Fruit fly (Drosophila melanogaster) whole organism, embryonic: Measurements from ENCODE around the gene CG33293.

Source experiments
- Antp ChIP-seq: fragments of 200-800 bp; sonication (Bioruptor generic); optimal IDR thresholded peaks from 3 replicates; lab custom pipeline; 2016; ENCODE audit warnings: missing biosample characterization, missing genetic modification characterization
- C15 ChIP-seq: fragments of 200-800 bp; sonication (Bioruptor generic); IDR thresholded peaks from 3 replicates; pipeline ENCODE4 v1.3.6; 2022; ENCODE audit warnings: missing biosample characterization, missing genetic modification characterization
- CG11504 ChIP-seq: fragments of 200-800 bp; sonication (Bioruptor generic); optimal IDR thresholded peaks from 3 replicates; lab custom pipeline; 2019; ENCODE audit warnings: missing biosample characterization, mild to moderate bottlenecking, missing genetic modification characterization, moderate library complexity
- CG12071 ChIP-seq: fragments of 200-800 bp; sonication (Bioruptor generic); optimal IDR thresholded peaks from 3 replicates; lab custom pipeline; 2018; ENCODE audit warnings: missing biosample characterization, mild to moderate bottlenecking, missing genetic modification characterization
- CG12155 ChIP-seq: fragments of 200-800 bp; sonication (Bioruptor generic); optimal IDR thresholded peaks from 3 replicates; lab custom pipeline; 2016; ENCODE audit warnings: missing biosample characterization, missing genetic modification characterization
- CG12299 ChIP-seq: fragments of 200-800 bp; sonication (Bioruptor generic); optimal IDR thresholded peaks from 2 replicates; lab custom pipeline; 2018; ENCODE audit warnings: missing biosample characterization, mild to moderate bottlenecking, missing genetic modification characterization
- CG12769 ChIP-seq: fragments of 200-800 bp; sonication (Bioruptor generic); optimal IDR thresholded peaks from 2 replicates; lab custom pipeline; 2019; ENCODE audit warnings: missing biosample characterization, mild to moderate bottlenecking, missing genetic modification characterization, moderate library complexity
- CG15011 ChIP-seq: fragments of 200-800 bp; sonication (Bioruptor generic); optimal IDR thresholded peaks from 3 replicates; lab custom pipeline; 2018; ENCODE audit warnings: missing biosample characterization, mild to moderate bottlenecking, missing genetic modification characterization
- CG1603 ChIP-seq: fragments of 200-800 bp; sonication (Bioruptor generic); optimal IDR thresholded peaks from 2 replicates; lab custom pipeline; 2019; ENCODE audit warnings: missing biosample characterization, mild to moderate bottlenecking, missing genetic modification characterization, moderate library complexity
- CG17186 ChIP-seq: fragments of 200-800 bp; sonication (Bioruptor generic); optimal IDR thresholded peaks from 3 replicates; lab custom pipeline; 2017; ENCODE audit warnings: missing biosample characterization, missing genetic modification reagents, missing genetic modification characterization
- CG17359 ChIP-seq: fragments of 200-800 bp; sonication (Bioruptor generic); optimal IDR thresholded peaks from 3 replicates; lab custom pipeline; 2018; ENCODE audit warnings: missing biosample characterization, mild to moderate bottlenecking, missing genetic modification characterization, moderate library complexity
- CG18764 ChIP-seq: fragments of 200-800 bp; sonication (Bioruptor generic); optimal IDR thresholded peaks from 3 replicates; lab custom pipeline; 2016; ENCODE audit warnings: missing biosample characterization, missing genetic modification characterization
- CG2120 ChIP-seq: fragments of 200-800 bp; sonication (Bioruptor generic); optimal IDR thresholded peaks from 3 replicates; lab custom pipeline; 2016; ENCODE audit warnings: missing biosample characterization, missing genetic modification characterization
- CG2678 ChIP-seq: fragments of 200-800 bp; sonication (Bioruptor generic); optimal IDR thresholded peaks from 3 replicates; lab custom pipeline; 2019; ENCODE audit warnings: missing biosample characterization, mild to moderate bottlenecking, missing genetic modification characterization, moderate library complexity
- CG3163 ChIP-seq: fragments of 200-800 bp; sonication (Bioruptor generic); optimal IDR thresholded peaks from 3 replicates; lab custom pipeline; 2016; ENCODE audit warnings: missing biosample characterization, missing genetic modification characterization
- CG3847 ChIP-seq: fragments of 200-800 bp; sonication (Bioruptor generic); IDR thresholded peaks from 2 replicates; pipeline ENCODE4 v1.3.6; 2022; ENCODE audit warnings: missing biosample characterization, missing genetic modification characterization
- CG4360 ChIP-seq: fragments of 200-800 bp; sonication (Bioruptor generic); IDR thresholded peaks from 2 replicates; pipeline ENCODE4 v1.3.6; 2022; ENCODE audit warnings: missing biosample characterization, missing genetic modification characterization
- CG43689 ChIP-seq: fragments of 200-800 bp; sonication (Bioruptor generic); IDR thresholded peaks from 2 replicates; pipeline ENCODE4 v1.3.6; 2022; ENCODE audit warnings: missing biosample characterization, missing genetic modification characterization
- CG8089 ChIP-seq: fragments of 200-800 bp; sonication (Bioruptor generic); optimal IDR thresholded peaks from 3 replicates; lab custom pipeline; 2016; ENCODE audit warnings: missing biosample characterization, missing genetic modification characterization
- CG9876 ChIP-seq: fragments of 200-800 bp; sonication (Bioruptor generic); optimal IDR thresholded peaks from 2 replicates; lab custom pipeline; 2016; ENCODE audit warnings: missing biosample characterization, missing genetic modification characterization
- Camta ChIP-seq: fragments of 200-800 bp; sonication (Bioruptor generic); optimal IDR thresholded peaks from 2 replicates; lab custom pipeline; 2016; ENCODE audit warnings: missing biosample characterization, missing genetic modification characterization
- D19A ChIP-seq: fragments of 200-800 bp; optimal IDR thresholded peaks from 3 replicates; lab custom pipeline; 2019; ENCODE audit warnings: missing biosample characterization, mild to moderate bottlenecking, missing genetic modification characterization, moderate library complexity
- D19B ChIP-seq: fragments of 200-800 bp; sonication (Bioruptor generic); optimal IDR thresholded peaks from 2 replicates; lab custom pipeline; 2017; ENCODE audit warnings: missing biosample characterization, mild to moderate bottlenecking, missing genetic modification characterization
- Deaf1 ChIP-seq: fragments of 200-800 bp; optimal IDR thresholded peaks from 3 replicates; lab custom pipeline; 2019; ENCODE audit warnings: missing biosample characterization, mild to moderate bottlenecking, missing genetic modification characterization, moderate library complexity
- HLHmδ ChIP-seq: fragments of 200-800 bp; sonication (Bioruptor generic); optimal IDR thresholded peaks from 2 replicates; lab custom pipeline; 2018; ENCODE audit warnings: missing biosample characterization, mild to moderate bottlenecking, missing genetic modification characterization, moderate library complexity
- Hmx ChIP-seq: fragments of 200-800 bp; sonication (Bioruptor generic); optimal IDR thresholded peaks from 2 replicates; lab custom pipeline; 2016; ENCODE audit warnings: missing biosample characterization, missing genetic modification characterization
- Rx ChIP-seq: fragments of 200-800 bp; sonication (Bioruptor generic); IDR thresholded peaks from 2 replicates; pipeline ENCODE4 v1.3.6; 2022; ENCODE audit warnings: missing biosample characterization, missing genetic modification characterization
- Vsx1 ChIP-seq: fragments of 200-800 bp; sonication (Bioruptor generic); optimal IDR thresholded peaks from 2 replicates; lab custom pipeline; 2017; ENCODE audit warnings: missing biosample characterization, mild to moderate bottlenecking, missing genetic modification characterization, missing genetic modification reagents
- ato ChIP-seq: fragments of 200-800 bp; sonication (Bioruptor generic); IDR thresholded peaks from 2 replicates; pipeline ENCODE4 v1.3.6; 2022; ENCODE audit warnings: missing biosample characterization, missing genetic modification characterization; ENCODE audit not compliant: partially characterized antibody
- bbx ChIP-seq: fragments of 200-800 bp; sonication (Bioruptor generic); IDR thresholded peaks from 2 replicates; pipeline ENCODE4 v1.3.6; 2022; ENCODE audit warnings: missing biosample characterization, missing genetic modification characterization; ENCODE audit not compliant: partially characterized antibody
- chinmo ChIP-seq: fragments of 200-800 bp; sonication (Bioruptor generic); IDR thresholded peaks from 4 replicates; pipeline ENCODE4 v1.3.6; 2022; ENCODE audit warnings: missing biosample characterization, missing genetic modification characterization; ENCODE audit not compliant: partially characterized antibody
- exex ChIP-seq: fragments of 200-800 bp; sonication (Bioruptor generic); optimal IDR thresholded peaks from 4 replicates; lab custom pipeline; 2018; ENCODE audit warnings: missing biosample characterization, mild to moderate bottlenecking, missing genetic modification characterization, moderate library complexity
- fd3F ChIP-seq: fragments of 200-800 bp; sonication (Bioruptor generic); optimal IDR thresholded peaks from 2 replicates; lab custom pipeline; 2018; ENCODE audit warnings: missing biosample characterization, mild to moderate bottlenecking, missing genetic modification characterization, moderate library complexity
- fru ChIP-seq: fragments of >200 bp; optimal IDR thresholded peaks from 2 replicates; lab custom pipeline; 2017
- ftz-f1 ChIP-seq: fragments of 200-800 bp; sonication (Bioruptor generic); optimal IDR thresholded peaks from 2 replicates; lab custom pipeline; 2016; ENCODE audit warnings: missing biosample characterization, missing genetic modification characterization
- grn ChIP-seq: fragments of 200-800 bp; sonication (Bioruptor generic); optimal IDR thresholded peaks from 3 replicates; lab custom pipeline; 2017; ENCODE audit warnings: missing biosample characterization, missing genetic modification characterization
- lilli ChIP-seq: fragments of 200-800 bp; sonication (Bioruptor generic); optimal IDR thresholded peaks from 3 replicates; lab custom pipeline; 2016; ENCODE audit warnings: missing biosample characterization, missing genetic modification characterization
- lola ChIP-seq, 3 experiments: fragments of >200 bp in 2 of 3; fragments of 200-800 bp in 1 of 3; sonication (Bioruptor generic) in 1 of 3; optimal IDR thresholded peaks; 2 replicates each; lab custom pipeline; 2017 to 2019; ENCODE audit warnings: missing biosample characterization in 3 of 3, missing genetic modification characterization in 3 of 3, mild to moderate bottlenecking in 1 of 3, moderate library complexity in 1 of 3
- nom ChIP-seq: fragments of 200-800 bp; sonication (Bioruptor generic); optimal IDR thresholded peaks from 2 replicates; lab custom pipeline; 2017; ENCODE audit warnings: missing biosample characterization, missing genetic modification characterization, mild to moderate bottlenecking, moderate library complexity, missing genetic modification reagents
- odd ChIP-seq: fragments of 200-800 bp; sonication (Bioruptor generic); optimal IDR thresholded peaks from 2 replicates; lab custom pipeline; 2017; ENCODE audit warnings: missing biosample characterization, mild to moderate bottlenecking, missing genetic modification characterization
- onecut ChIP-seq: fragments of 200-800 bp; sonication (Bioruptor generic); IDR thresholded peaks from 2 replicates; pipeline ENCODE4 v1.3.6; 2022; ENCODE audit warnings: missing biosample characterization, missing genetic modification characterization
- pan ChIP-seq, 4 experiments: fragments of >200 bp in 3 of 4; fragments of 200-800 bp in 1 of 4; sonication (Bioruptor generic) in 1 of 4; optimal IDR thresholded peaks in 3 of 4; IDR thresholded peaks in 1 of 4; 2 replicates each; pipeline versions ENCODE4 v1.3.6 to Lab custom; 2017 to 2022; ENCODE audit warnings: missing biosample characterization in 2 of 4, missing genetic modification characterization in 2 of 4, mixed read lengths in 1 of 4
- sc ChIP-seq, 3 experiments: fragments of >200 bp in 2 of 3; fragments of 200-800 bp in 1 of 3; sonication (Bioruptor generic) in 1 of 3; optimal IDR thresholded peaks; 2 replicates in 2 of 3; 3 replicates in 1 of 3; lab custom pipeline; 2017; ENCODE audit warnings: mild to moderate bottlenecking in 1 of 3, missing biosample characterization in 1 of 3, missing genetic modification characterization in 1 of 3, missing genetic modification reagents in 1 of 3
- ssp ChIP-seq: fragments of 200-800 bp; sonication (Bioruptor generic); IDR thresholded peaks from 2 replicates; pipeline ENCODE4 v1.3.6; 2022; ENCODE audit warnings: missing biosample characterization, missing genetic modification characterization
- tap ChIP-seq: fragments of 200-800 bp; optimal IDR thresholded peaks from 3 replicates; lab custom pipeline; 2019; ENCODE audit warnings: missing biosample characterization, mild to moderate bottlenecking, missing genetic modification characterization, moderate library complexity
- tx ChIP-seq: fragments of 200-800 bp; sonication (Bioruptor generic); optimal IDR thresholded peaks from 2 replicates; lab custom pipeline; 2016; ENCODE audit warnings: missing biosample characterization, missing genetic modification characterization
- zfh2 ChIP-seq: fragments of 200-800 bp; sonication (Bioruptor generic); optimal IDR thresholded peaks from 2 replicates; lab custom pipeline; 2016; ENCODE audit warnings: missing biosample characterization, missing genetic modification characterization

The CG33293 gene

DNA sequence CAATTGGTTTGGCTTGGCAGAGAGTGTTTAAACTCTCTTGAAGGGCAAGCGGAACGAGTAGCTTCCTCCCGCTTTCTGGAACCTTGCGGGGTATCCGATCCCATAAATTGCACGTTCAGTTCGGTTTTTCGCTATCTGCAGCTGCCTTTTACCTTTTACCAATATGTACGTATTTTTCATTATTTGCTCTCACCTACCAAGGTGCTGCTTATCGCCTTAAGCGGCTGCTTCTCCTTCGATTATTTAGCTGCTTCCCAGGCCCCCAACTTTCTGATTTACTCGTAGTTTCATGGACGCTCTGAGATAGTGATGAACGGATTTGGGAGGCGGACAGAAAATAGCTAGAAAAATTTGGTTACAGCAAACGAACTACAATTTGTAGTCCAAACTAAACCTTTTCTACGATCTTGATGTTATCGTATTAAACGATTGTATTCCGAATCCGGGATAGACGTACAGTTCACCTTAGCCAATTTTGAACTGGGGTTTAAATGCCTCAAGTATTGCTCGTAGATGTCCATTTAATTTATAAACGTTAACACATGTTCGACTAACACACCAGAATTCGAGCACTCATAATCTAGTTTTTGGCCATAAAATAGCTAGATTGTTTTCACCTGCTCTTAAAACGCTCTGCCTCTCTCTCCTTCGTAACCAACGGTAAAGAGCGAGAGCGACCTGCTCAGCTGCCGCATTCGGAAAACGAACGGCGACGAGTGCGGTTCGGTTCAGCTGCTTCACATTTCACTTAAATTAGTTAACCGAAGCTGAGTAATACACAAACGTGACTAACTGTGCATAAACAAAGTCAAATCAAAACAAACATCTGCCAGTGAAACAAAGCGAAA is 23.9 kb upstream of the CG33293 start (continued):
- TF ChIP-seq CG15011 (GFP tag; lab: Kevin White, UChicago) (no peak), CG2120 (GFP tag; lab: Kevin White, UChicago) (peak; percentile 61), CG43689 (GFP tag; lab: Robert Waterston, UW) (no peak), lilli (peak; percentile 39), fd3F (GFP tag; lab: Kevin White, UChicago) (peak; percentile 13), grn (GFP tag; lab: Kevin White, UChicago) (peak; percentile 23), CG11504 (tag; lab: Kevin White, UChicago) (peak; percentile 63), Vsx1 (peak; percentile 38), D19A (tag; lab: Kevin White, UChicago) (peak; percentile 31), Deaf1 (tag; lab: Kevin White, UChicago) (peak; percentile 98), exex (peak; percentile 5), D19B (GFP tag; lab: Kevin White, UChicago) (peak; percentile 39), CG17359 (peak; percentile 18), CG8089 (GFP tag; lab: Kevin White, UChicago) (no peak), nom (GFP tag; lab: Kevin White, UChicago) (peak; percentile 30), Antp (peak; percentile 42), ato (GFP tag; lab: Robert Waterston, UW) (no peak), C15 (GFP tag; lab: Robert Waterston, UW) (no peak), Rx (GFP tag; lab: Robert Waterston, UW) (0 out of 2 replicates have a peak, but pooled peaks have one; percentile 2), CG18764 (GFP tag; lab: Kevin White, UChicago) (peak; percentile 37), onecut (GFP tag; lab: Robert Waterston, UW) (peak; percentile 6; the same call in 1 of the 2 replicates), ftz-f1 (GFP tag; lab: Kevin White, UChicago) (peak; percentile 58), chinmo (GFP tag; lab: Robert Waterston, UW) (peak; percentile 91; the same call in 2 of the 4 replicates), HLHmδ (peak; percentile 48), CG12769 (tag; lab: Kevin White, UChicago) (peak; percentile 28), odd (GFP tag; lab: Kevin White, UChicago) (peak; percentile 45), CG17186 (no peak), ssp (GFP tag; lab: Robert Waterston, UW) (no peak), CG3163 (GFP tag; lab: Kevin White, UChicago) (peak; percentile 76), CG12299 (peak; percentile 24), Camta (GFP tag; lab: Kevin White, UChicago) (no peak), CG3847 (GFP tag; lab: Robert Waterston, UW) (0 out of 2 replicates have a peak, but pooled peaks have one; percentile 27), zfh2 (peak; percentile 29), CG12071 (GFP tag; lab: Kevin White, UChicago) (peak; percentile 47), pan (optimal IDR thresholded peaks at IDR 0.05; lab: Kevin White, UChicago) (no peak), pan (GFP tag; optimal IDR thresholded peaks at IDR 0.05 in 1 of 2, IDR thresholded peaks at IDR 0.05 in 1 of 2) (peak in 1 of 2 experiments; percentile 17), sc (optimal IDR thresholded peaks at IDR 0.05; lab: Kevin White, UChicago) (no peak), sc (GFP tag; optimal IDR thresholded peaks at IDR 0.05; lab: Kevin White, UChicago) (peak; percentile 1), CG2678 (tag; lab: Kevin White, UChicago) (peak; percentile 74), tap (tag; lab: Kevin White, UChicago) (peak; percentile 40), CG9876 (GFP tag; lab: Kevin White, UChicago) (peak; percentile 45), CG4360 (GFP tag; lab: Robert Waterston, UW) (0 out of 2 replicates have a peak, but pooled peaks have one; percentile 17), fru (lab: Kevin White, UChicago) (no peak), lola (GFP tag; optimal IDR thresholded peaks at IDR 0.05; lab: Kevin White, UChicago) (peak in 2 of 3 experiments; percentile 35 to 51), tx (GFP tag; lab: Kevin White, UChicago) (peak; percentile 4), CG12155 (GFP tag; lab: Kevin White, UChicago) (peak; percentile 49), Hmx (GFP tag; lab: Kevin White, UChicago) (no peak), bbx (GFP tag; lab: Robert Waterston, UW) (peak; percentile 61; the same call in 1 of the 2 replicates), CG1603 (tag; lab: Kevin White, UChicago) (peak; percentile 42)
